Worm (Caenorhabditis elegans) whole organism, midembryonic: Measurements from ENCODE around the gene Y34B4A.2.

ENCODE experiments used
- T22C8.4 ChIP-seq: fragments of 200-800 bp; sonication (Bioruptor generic); IDR thresholded peaks from 2 replicates; pipeline ENCODE4 v1.3.6; 2022; ENCODE audit warnings: missing genetic modification characterization, missing compliant biosample characterization
- cog-1 ChIP-seq: sonication (generic microtip); optimal IDR thresholded peaks from 2 replicates; lab custom pipeline; 2016; ENCODE audit warnings: missing genetic modification characterization, missing compliant biosample characterization
- flt-1 ChIP-seq: fragments of 200-800 bp; sonication (Bioruptor generic); IDR thresholded peaks from 2 replicates; pipeline ENCODE4 v1.3.6; 2022; ENCODE audit warnings: missing genetic modification characterization, missing compliant biosample characterization
- klf-2 ChIP-seq: fragments of 200-800 bp; sonication (Bioruptor generic); conservative IDR thresholded peaks from 2 replicates; pipeline ENCODE4 v1.3.6; 2022; ENCODE audit warnings: missing genetic modification reagents, missing genetic modification characterization, missing compliant biosample characterization
- med-1 ChIP-seq: sonication (generic microtip); optimal IDR thresholded peaks from 2 replicates; lab custom pipeline; 2017; ENCODE audit warnings: missing genetic modification characterization, mild to moderate bottlenecking, missing compliant biosample characterization, antibody characterized with exemption, missing genetic modification reagents; ENCODE audit not compliant: insufficient read depth
- ref-1 ChIP-seq: fragments of 200-800 bp; sonication (Bioruptor generic); conservative IDR thresholded peaks from 2 replicates; pipeline ENCODE4 v1.3.6; 2022; ENCODE audit warnings: missing genetic modification reagents, missing genetic modification characterization, missing compliant biosample characterization
- tab-1 ChIP-seq: fragments of 200-800 bp; sonication (Bioruptor generic); IDR thresholded peaks from 2 replicates; pipeline ENCODE4 v1.3.6; 2022; ENCODE audit warnings: missing genetic modification characterization, missing compliant biosample characterization
- ztf-23 ChIP-seq: fragments of 200-800 bp; sonication (Bioruptor generic); IDR thresholded peaks from 2 replicates; pipeline ENCODE4 v1.3.6; 2022; ENCODE audit warnings: missing genetic modification reagents, missing genetic modification characterization, missing compliant biosample characterization
- ztf-29 ChIP-seq: fragments of 200-800 bp; sonication (Bioruptor generic); IDR thresholded peaks from 2 replicates; pipeline ENCODE4 v1.3.6; 2022; ENCODE audit warnings: missing genetic modification reagents, missing genetic modification characterization, missing compliant biosample characterization

The Y34B4A.2 gene

DNA sequence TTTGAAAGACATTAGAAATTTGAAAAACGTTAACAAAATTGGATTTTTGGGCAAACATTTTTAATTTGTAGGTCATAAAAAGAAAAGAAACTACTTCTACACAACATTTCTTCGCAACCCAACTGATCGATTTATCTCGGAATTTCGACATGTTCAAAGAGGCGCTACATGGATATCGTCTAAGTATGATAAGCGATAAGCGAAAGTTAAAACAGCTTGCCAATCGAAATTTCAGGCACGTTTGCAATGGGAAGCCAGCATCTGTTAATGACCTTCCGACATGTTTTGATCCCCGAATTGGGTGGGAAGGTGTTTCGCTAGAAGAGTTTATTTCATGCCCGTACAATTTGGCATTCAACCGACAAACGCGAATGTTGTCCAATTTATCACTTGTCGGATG lies 2.5 kb upstream of the Y34B4A.2 start:
- TF ChIP-seq ztf-23 (GFP tag; lab: Robert Waterston, UW), result no peak
- TF ChIP-seq med-1 (GFP tag; lab: Kevin White, UChicago), result no peak
- TF ChIP-seq flt-1 (GFP tag; lab: Robert Waterston, UW), result no peak
- no peak for TF ChIP-seq tab-1 (GFP tag; lab: Robert Waterston, UW)
- TF ChIP-seq cog-1 (tag; lab: Kevin White, UChicago), result no peak
- no peak for TF ChIP-seq ztf-29 (GFP tag; lab: Robert Waterston, UW)
- no peak for TF ChIP-seq ref-1 (GFP tag; lab: Robert Waterston, UW)
- TF ChIP-seq klf-2 (GFP tag; lab: Robert Waterston, UW), result no peak
- TF ChIP-seq T22C8.4 (GFP tag; lab: Robert Waterston, UW), result no peak

ce11 chrX:5278249-5278648 lies 1.0 kb upstream of the Y34B4A.2 start:
- TF ChIP-seq med-1 (GFP tag; lab: Kevin White, UChicago), result no peak
- TF ChIP-seq flt-1 (GFP tag; lab: Robert Waterston, UW), result no peak
- no peak for TF ChIP-seq klf-2 (GFP tag; lab: Robert Waterston, UW)
- no peak for TF ChIP-seq ztf-29 (GFP tag; lab: Robert Waterston, UW)
- no peak for TF ChIP-seq ref-1 (GFP tag; lab: Robert Waterston, UW)
- TF ChIP-seq cog-1 (tag; lab: Kevin White, UChicago), result no peak
- TF ChIP-seq ztf-23 (GFP tag; lab: Robert Waterston, UW), result no peak
- TF ChIP-seq T22C8.4 (GFP tag; lab: Robert Waterston, UW), result no peak
- TF ChIP-seq tab-1 (GFP tag; lab: Robert Waterston, UW), result no peak

- TF ChIP-seq flt-1 (GFP tag; lab: Robert Waterston, UW) (no peak), T22C8.4 (GFP tag; lab: Robert Waterston, UW) (no peak), ztf-23 (GFP tag; lab: Robert Waterston, UW) (no peak), cog-1 (tag; lab: Kevin White, UChicago) (no peak), klf-2 (GFP tag; lab: Robert Waterston, UW) (no peak), med-1 (GFP tag; lab: Kevin White, UChicago) (no peak), ref-1 (GFP tag; lab: Robert Waterston, UW) (no peak), ztf-29 (GFP tag; lab: Robert Waterston, UW) (no peak), tab-1 (GFP tag; lab: Robert Waterston, UW) (no peak)
These were observed 377 bp downstream of the Y34B4A.2 start, which contains the start of gene rga-8 for ce11 chrX:5279674-5280073. Gene rga-8 (minus strand): TSS chrX:5279774.

DNA sequence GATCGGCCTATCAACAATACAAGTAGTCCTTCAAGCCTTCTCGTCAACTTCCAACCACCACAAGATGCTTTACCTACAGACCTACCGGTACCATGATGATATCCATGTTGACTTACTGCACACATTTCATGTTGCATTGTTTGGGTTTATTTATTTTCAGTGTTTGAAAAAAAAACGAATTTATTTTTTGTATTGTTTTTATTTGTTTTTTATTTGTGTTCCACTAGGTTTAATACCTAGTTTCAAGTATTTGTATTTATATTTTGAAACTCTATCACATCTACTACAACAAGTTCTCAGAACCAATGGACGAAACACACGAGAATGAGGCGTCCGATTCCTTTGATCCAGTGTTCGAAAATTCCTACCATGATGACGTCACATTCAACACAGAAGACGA lies 4.2 kb downstream of the Y34B4A.2 start, which contains the start of gene vps-41:
vps-41 (plus strand) TSS at position 301 of the 400 bp plus-strand sequence.
- TF ChIP-seq ztf-23 (GFP tag; lab: Robert Waterston, UW), result no peak
- no peak for TF ChIP-seq ztf-29 (GFP tag; lab: Robert Waterston, UW)
- no peak for TF ChIP-seq flt-1 (GFP tag; lab: Robert Waterston, UW)
- TF ChIP-seq tab-1 (GFP tag; lab: Robert Waterston, UW), result no peak
- TF ChIP-seq klf-2 (GFP tag; lab: Robert Waterston, UW), result no peak
- TF ChIP-seq med-1 (GFP tag; lab: Kevin White, UChicago), result no peak
- no peak for TF ChIP-seq ref-1 (GFP tag; lab: Robert Waterston, UW)
- no peak for TF ChIP-seq T22C8.4 (GFP tag; lab: Robert Waterston, UW)
- TF ChIP-seq cog-1 (tag; lab: Kevin White, UChicago), result no peak

ce11 chrX:5289106-5289505 lies 9.8 kb downstream of the Y34B4A.2 start:
- TF ChIP-seq T22C8.4 (GFP tag; lab: Robert Waterston, UW), result no peak

DNA sequence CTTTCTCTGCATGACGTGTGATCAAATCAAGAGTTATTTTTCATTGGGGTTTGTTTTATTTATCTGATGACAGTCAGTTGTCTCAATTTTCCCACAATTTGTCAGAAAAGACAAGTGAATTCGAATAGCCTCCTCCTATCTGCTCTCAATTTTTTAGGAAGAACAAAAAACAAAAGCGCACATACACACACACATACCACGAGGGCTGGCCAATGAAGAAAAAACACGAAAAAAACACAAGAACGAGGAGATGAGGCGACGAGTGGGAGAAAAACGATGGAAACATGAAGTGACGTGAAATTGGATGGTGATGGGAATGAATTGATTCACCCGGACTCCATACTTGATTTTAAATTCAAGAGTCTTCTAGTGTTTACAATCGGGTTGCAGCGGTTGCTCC lies 14.6 kb downstream of the Y34B4A.2 start:
- TF ChIP-seq T22C8.4 (GFP tag; lab: Robert Waterston, UW), result no peak
- TF ChIP-seq tab-1 (GFP tag; lab: Robert Waterston, UW), result no peak
- no peak for TF ChIP-seq ztf-23 (GFP tag; lab: Robert Waterston, UW)
- TF ChIP-seq klf-2 (GFP tag; lab: Robert Waterston, UW), result no peak
- TF ChIP-seq med-1 (GFP tag; lab: Kevin White, UChicago), result no peak
- no peak for TF ChIP-seq ref-1 (GFP tag; lab: Robert Waterston, UW)
- no peak for TF ChIP-seq ztf-29 (GFP tag; lab: Robert Waterston, UW)
- TF ChIP-seq flt-1 (GFP tag; lab: Robert Waterston, UW), result no peak
- no peak for TF ChIP-seq cog-1 (tag; lab: Kevin White, UChicago)

ce11 chrX:5297942-5298611 lies 18.8 kb downstream of the Y34B4A.2 start, which contains the start of gene ift-81:
Gene ift-81 (plus strand): TSS chrX:5298561.
- TF ChIP-seq T22C8.4 (GFP tag; lab: Robert Waterston, UW), result no peak
- TF ChIP-seq ztf-29 (GFP tag; lab: Robert Waterston, UW), result no peak
- TF ChIP-seq ztf-23 (GFP tag; lab: Robert Waterston, UW), result no peak
- no peak for TF ChIP-seq cog-1 (tag; lab: Kevin White, UChicago)
- no peak for TF ChIP-seq med-1 (GFP tag; lab: Kevin White, UChicago)
- TF ChIP-seq flt-1 (GFP tag; lab: Robert Waterston, UW), result no peak
- TF ChIP-seq ref-1 (GFP tag; lab: Robert Waterston, UW), result no peak
- no peak for TF ChIP-seq klf-2 (GFP tag; lab: Robert Waterston, UW)
- no peak for TF ChIP-seq tab-1 (GFP tag; lab: Robert Waterston, UW)

DNA sequence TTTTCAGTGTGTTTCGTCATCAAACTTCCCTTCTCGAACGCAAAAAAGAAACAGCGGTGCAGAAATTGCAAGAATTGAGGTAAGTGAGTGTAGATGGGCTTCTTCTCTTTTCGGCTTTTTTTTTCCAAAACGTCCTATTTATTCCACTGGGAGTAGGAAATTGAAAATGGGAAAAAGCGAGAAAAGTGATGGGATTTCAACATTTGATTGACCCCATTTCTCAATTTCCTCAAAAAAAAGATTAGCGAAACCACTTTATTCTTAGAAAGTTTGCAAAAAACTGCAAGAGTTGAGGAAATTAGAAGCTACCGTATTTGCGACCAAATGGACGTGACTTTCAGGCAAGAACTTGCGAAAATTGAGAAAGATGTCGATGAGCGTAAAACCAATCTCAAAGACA lies 24.2 kb downstream of the Y34B4A.2 start, which contains the start of gene ags-3:
ags-3 (minus strand) TSS at position 101 of the 400 bp plus-strand sequence.
- no peak for TF ChIP-seq ref-1 (GFP tag; lab: Robert Waterston, UW)
- TF ChIP-seq med-1 (GFP tag; lab: Kevin White, UChicago), result no peak
- no peak for TF ChIP-seq flt-1 (GFP tag; lab: Robert Waterston, UW)
- no peak for TF ChIP-seq cog-1 (tag; lab: Kevin White, UChicago)
- TF ChIP-seq klf-2 (GFP tag; lab: Robert Waterston, UW), result no peak

ce11 chrX:5309622-5310021 lies 30.3 kb downstream of the Y34B4A.2 start:
- TF ChIP-seq ztf-23 (GFP tag; lab: Robert Waterston, UW) (no peak), ztf-29 (GFP tag; lab: Robert Waterston, UW) (peak; percentile 40; the same call in 1 of the 2 replicates)
